Fruit fly (Drosophila melanogaster) whole organism, embryonic: ENCODE results near the gene Ilp5.

Source experiments
- ATbp ChIP-seq: fragments of 200-800 bp; sonication (Bioruptor generic); optimal IDR thresholded peaks from 2 replicates; lab custom pipeline; 2017; ENCODE audit warnings: missing biosample characterization, mild to moderate bottlenecking, missing genetic modification characterization, missing genetic modification reagents
- BtbVII ChIP-seq: fragments of 200-800 bp; sonication (Bioruptor generic); optimal IDR thresholded peaks from 3 replicates; lab custom pipeline; 2017; ENCODE audit warnings: missing biosample characterization, mild to moderate bottlenecking, missing genetic modification characterization
- CG10147 ChIP-seq: fragments of 200-800 bp; sonication (Bioruptor generic); optimal IDR thresholded peaks from 2 replicates; lab custom pipeline; 2019; ENCODE audit warnings: missing biosample characterization, mild to moderate bottlenecking, missing genetic modification characterization, moderate library complexity
- CG11696 ChIP-seq: fragments of 200-800 bp; sonication (Bioruptor generic); IDR thresholded peaks from 2 replicates; pipeline ENCODE4 v1.3.6; 2022; ENCODE audit warnings: missing biosample characterization, missing genetic modification characterization
- CG12744 ChIP-seq: fragments of 200-800 bp; sonication (Bioruptor generic); optimal IDR thresholded peaks from 2 replicates; lab custom pipeline; 2016; ENCODE audit warnings: missing biosample characterization, missing genetic modification characterization
- CG15479 ChIP-seq: fragments of 200-800 bp; sonication (Bioruptor generic); optimal IDR thresholded peaks from 3 replicates; lab custom pipeline; 2019; ENCODE audit warnings: missing biosample characterization, mild to moderate bottlenecking, missing genetic modification characterization, moderate library complexity
- CG17186 ChIP-seq: fragments of 200-800 bp; sonication (Bioruptor generic); optimal IDR thresholded peaks from 3 replicates; lab custom pipeline; 2017; ENCODE audit warnings: missing biosample characterization, missing genetic modification reagents, missing genetic modification characterization
- CG17361 ChIP-seq: fragments of 200-800 bp; sonication (Bioruptor generic); IDR thresholded peaks from 3 replicates; pipeline ENCODE4 v1.3.6; 2022; ENCODE audit warnings: missing biosample characterization, missing genetic modification characterization
- CG17385 ChIP-seq: fragments of 200-800 bp; sonication (Bioruptor generic); optimal IDR thresholded peaks from 3 replicates; lab custom pipeline; 2018; ENCODE audit warnings: missing biosample characterization, mild to moderate bottlenecking, missing genetic modification characterization
- CG1792 ChIP-seq: fragments of 200-800 bp; sonication (Bioruptor generic); optimal IDR thresholded peaks from 2 replicates; lab custom pipeline; 2016; ENCODE audit warnings: missing biosample characterization, missing genetic modification characterization
- CG2712 ChIP-seq: fragments of 200-800 bp; optimal IDR thresholded peaks from 3 replicates; lab custom pipeline; 2019; ENCODE audit warnings: missing biosample characterization, mild to moderate bottlenecking, missing genetic modification characterization, moderate library complexity
- CG2889 ChIP-seq: fragments of 200-800 bp; sonication (Bioruptor generic); IDR thresholded peaks from 3 replicates; pipeline ENCODE4 v1.3.6; 2022; ENCODE audit warnings: missing biosample characterization, missing genetic modification characterization
- CG30431 ChIP-seq: fragments of 200-800 bp; sonication (Bioruptor generic); optimal IDR thresholded peaks from 2 replicates; lab custom pipeline; 2017; ENCODE audit warnings: missing biosample characterization, missing genetic modification characterization
- CG3163 ChIP-seq: fragments of 200-800 bp; sonication (Bioruptor generic); optimal IDR thresholded peaks from 3 replicates; lab custom pipeline; 2016; ENCODE audit warnings: missing biosample characterization, missing genetic modification characterization
- CG32767 ChIP-seq: fragments of 200-800 bp; sonication (Bioruptor generic); IDR thresholded peaks from 2 replicates; pipeline ENCODE4 v1.3.6; 2022; ENCODE audit warnings: missing biosample characterization, missing genetic modification characterization
- CG32772 ChIP-seq: fragments of 200-800 bp; sonication (Bioruptor generic); IDR thresholded peaks from 2 replicates; pipeline ENCODE4 v1.3.6; 2022; ENCODE audit warnings: missing biosample characterization, missing genetic modification characterization
- CG33213 ChIP-seq: fragments of 200-800 bp; sonication (Bioruptor generic); optimal IDR thresholded peaks from 3 replicates; lab custom pipeline; 2016; ENCODE audit warnings: missing biosample characterization, missing genetic modification characterization
- CG3407 ChIP-seq: fragments of 200-800 bp; sonication (Bioruptor generic); optimal IDR thresholded peaks from 2 replicates; lab custom pipeline; 2018; ENCODE audit warnings: missing biosample characterization, mild to moderate bottlenecking, missing genetic modification characterization
- CG34224 ChIP-seq: fragments of 200-800 bp; sonication (Bioruptor generic); IDR thresholded peaks from 3 replicates; pipeline ENCODE4 v1.3.6; 2022; ENCODE audit warnings: missing biosample characterization, missing genetic modification characterization; ENCODE audit not compliant: partially characterized antibody
- CG6254 ChIP-seq: fragments of 200-800 bp; sonication (Bioruptor generic); optimal IDR thresholded peaks from 3 replicates; lab custom pipeline; 2017; ENCODE audit warnings: mild to moderate bottlenecking, missing biosample characterization, missing genetic modification reagents, missing genetic modification characterization
- CG7786 ChIP-seq: fragments of 200-800 bp; sonication (Bioruptor generic); optimal IDR thresholded peaks from 2 replicates; lab custom pipeline; 2016; ENCODE audit warnings: missing biosample characterization, missing genetic modification characterization
- CG7839 ChIP-seq: fragments of 200-800 bp; sonication (Bioruptor generic); optimal IDR thresholded peaks from 3 replicates; lab custom pipeline; 2018; ENCODE audit warnings: missing biosample characterization, mild to moderate bottlenecking, missing genetic modification characterization, moderate library complexity
- CTCF ChIP-seq: fragments of 200-800 bp; sonication (Bioruptor generic); optimal IDR thresholded peaks from 2 replicates; lab custom pipeline; 2017; ENCODE audit warnings: missing biosample characterization, mild to moderate bottlenecking, missing genetic modification characterization, moderate library complexity
- Chrac-16 ChIP-seq: fragments of 200-800 bp; sonication (Bioruptor generic); optimal IDR thresholded peaks from 3 replicates; lab custom pipeline; 2016; ENCODE audit warnings: missing biosample characterization, missing genetic modification characterization
- CoRest ChIP-seq: fragments of 200-800 bp; sonication (Bioruptor generic); optimal IDR thresholded peaks from 3 replicates; lab custom pipeline; 2018; ENCODE audit warnings: missing biosample characterization, mild to moderate bottlenecking, missing genetic modification characterization, moderate library complexity
- CrebB ChIP-seq: fragments of 200-800 bp; sonication (Bioruptor generic); optimal IDR thresholded peaks from 3 replicates; lab custom pipeline; 2018; ENCODE audit warnings: missing biosample characterization, mild to moderate bottlenecking, missing genetic modification characterization
- D19A ChIP-seq: fragments of 200-800 bp; optimal IDR thresholded peaks from 3 replicates; lab custom pipeline; 2019; ENCODE audit warnings: missing biosample characterization, mild to moderate bottlenecking, missing genetic modification characterization, moderate library complexity
- Dad ChIP-seq: fragments of 200-800 bp; sonication (Bioruptor generic); optimal IDR thresholded peaks from 3 replicates; lab custom pipeline; 2016; ENCODE audit warnings: missing biosample characterization, missing genetic modification characterization
- Dp ChIP-seq: fragments of 200-800 bp; sonication (Bioruptor generic); optimal IDR thresholded peaks from 2 replicates; lab custom pipeline; 2018; ENCODE audit warnings: missing biosample characterization, mild to moderate bottlenecking, missing genetic modification characterization, moderate library complexity
- ERR ChIP-seq: fragments of 200-800 bp; sonication (Bioruptor generic); optimal IDR thresholded peaks from 2 replicates; lab custom pipeline; 2016; ENCODE audit warnings: missing biosample characterization, missing genetic modification characterization
- MTF-1 ChIP-seq: fragments of 200-800 bp; sonication (Bioruptor generic); optimal IDR thresholded peaks from 2 replicates; lab custom pipeline; 2018; ENCODE audit warnings: missing biosample characterization, mild to moderate bottlenecking, missing genetic modification characterization, borderline replicate concordance
- NC2α ChIP-seq: fragments of 200-800 bp; sonication (Bioruptor generic); optimal IDR thresholded peaks from 2 replicates; lab custom pipeline; 2016; ENCODE audit warnings: missing biosample characterization, missing genetic modification characterization
- Nf-YC ChIP-seq: fragments of 200-800 bp; optimal IDR thresholded peaks from 3 replicates; lab custom pipeline; 2019; ENCODE audit warnings: missing biosample characterization, mild to moderate bottlenecking, missing genetic modification characterization, moderate library complexity
- NfI ChIP-seq: fragments of 200-800 bp; sonication (Bioruptor generic); optimal IDR thresholded peaks from 3 replicates; lab custom pipeline; 2018; ENCODE audit warnings: missing biosample characterization, mild to moderate bottlenecking, missing genetic modification characterization, moderate library complexity
- Oaz ChIP-seq: fragments of 200-800 bp; sonication (Bioruptor generic); IDR thresholded peaks from 2 replicates; pipeline ENCODE4 v1.3.6; 2022; ENCODE audit warnings: missing biosample characterization, missing genetic modification characterization
- PHDP ChIP-seq: fragments of 200-800 bp; sonication (Bioruptor generic); optimal IDR thresholded peaks from 3 replicates; lab custom pipeline; 2018; ENCODE audit warnings: missing biosample characterization, mild to moderate bottlenecking, missing genetic modification characterization, moderate library complexity
- Rfx ChIP-seq: fragments of 200-800 bp; sonication (Bioruptor generic); IDR thresholded peaks from 2 replicates; pipeline ENCODE4 v1.3.6; 2022; ENCODE audit warnings: missing biosample characterization, missing genetic modification characterization
- Scr ChIP-seq: fragments of 200-800 bp; sonication (Bioruptor generic); IDR thresholded peaks from 2 replicates; pipeline ENCODE4 v1.3.6; 2022; ENCODE audit warnings: missing biosample characterization, missing genetic modification characterization; ENCODE audit not compliant: partially characterized antibody
- br ChIP-seq: fragments of >200 bp; optimal IDR thresholded peaks from 2 replicates; lab custom pipeline; 2017
- cg ChIP-seq: fragments of 200-800 bp; sonication (Bioruptor generic); optimal IDR thresholded peaks from 3 replicates; lab custom pipeline; 2019; ENCODE audit warnings: missing biosample characterization, mild to moderate bottlenecking, missing genetic modification characterization, moderate library complexity
- ewg ChIP-seq: fragments of 200-800 bp; sonication (Bioruptor generic); optimal IDR thresholded peaks from 3 replicates; lab custom pipeline; 2017; ENCODE audit warnings: mild to moderate bottlenecking, missing biosample characterization, missing genetic modification reagents, missing genetic modification characterization
- fru ChIP-seq: fragments of >200 bp; optimal IDR thresholded peaks from 2 replicates; lab custom pipeline; 2017
- gce ChIP-seq: fragments of 200-800 bp; sonication (Bioruptor generic); IDR thresholded peaks from 3 replicates; pipeline ENCODE4 v1.3.6; 2022; ENCODE audit warnings: missing biosample characterization, missing genetic modification characterization
- grn ChIP-seq: fragments of 200-800 bp; sonication (Bioruptor generic); optimal IDR thresholded peaks from 3 replicates; lab custom pipeline; 2017; ENCODE audit warnings: missing biosample characterization, missing genetic modification characterization
- gro ChIP-seq: fragments of 200-800 bp; sonication (Bioruptor generic); optimal IDR thresholded peaks from 2 replicates; lab custom pipeline; 2016; ENCODE audit warnings: missing biosample characterization, missing genetic modification characterization
- ham ChIP-seq: fragments of 200-800 bp; sonication (Bioruptor generic); IDR thresholded peaks from 2 replicates; pipeline ENCODE4 v1.3.6; 2022; ENCODE audit warnings: missing biosample characterization, missing genetic modification characterization
- pfk ChIP-seq: fragments of 200-800 bp; sonication (Bioruptor generic); optimal IDR thresholded peaks from 2 replicates; lab custom pipeline; 2018; ENCODE audit warnings: missing biosample characterization, mild to moderate bottlenecking, missing genetic modification characterization, moderate library complexity
- pzg ChIP-seq: fragments of 200-800 bp; sonication (Bioruptor generic); optimal IDR thresholded peaks from 3 replicates; lab custom pipeline; 2018; ENCODE audit warnings: missing biosample characterization, mild to moderate bottlenecking, missing genetic modification characterization, moderate library complexity
- ro ChIP-seq: fragments of 200-800 bp; sonication (Bioruptor generic); IDR thresholded peaks from 2 replicates; pipeline ENCODE4 v1.3.6; 2022; ENCODE audit warnings: missing biosample characterization, missing genetic modification characterization
- slbo ChIP-seq: fragments of 200-800 bp; sonication (Bioruptor generic); IDR thresholded peaks from 2 replicates; pipeline ENCODE4 v1.3.6; 2022; ENCODE audit warnings: missing biosample characterization, missing genetic modification characterization
- sna ChIP-seq: fragments of 200-800 bp; sonication (Bioruptor generic); IDR thresholded peaks from 2 replicates; pipeline ENCODE4 v1.3.6; 2022; ENCODE audit warnings: missing biosample characterization, missing genetic modification characterization; ENCODE audit not compliant: partially characterized antibody
- sug ChIP-seq: fragments of 200-800 bp; optimal IDR thresholded peaks from 2 replicates; lab custom pipeline; 2019; ENCODE audit warnings: missing biosample characterization, mild to moderate bottlenecking, missing genetic modification characterization, moderate library complexity
- tin ChIP-seq: fragments of 200-800 bp; sonication (Bioruptor generic); optimal IDR thresholded peaks from 3 replicates; lab custom pipeline; 2016; ENCODE audit warnings: missing biosample characterization, missing genetic modification characterization

Gene Ilp5

DNA sequence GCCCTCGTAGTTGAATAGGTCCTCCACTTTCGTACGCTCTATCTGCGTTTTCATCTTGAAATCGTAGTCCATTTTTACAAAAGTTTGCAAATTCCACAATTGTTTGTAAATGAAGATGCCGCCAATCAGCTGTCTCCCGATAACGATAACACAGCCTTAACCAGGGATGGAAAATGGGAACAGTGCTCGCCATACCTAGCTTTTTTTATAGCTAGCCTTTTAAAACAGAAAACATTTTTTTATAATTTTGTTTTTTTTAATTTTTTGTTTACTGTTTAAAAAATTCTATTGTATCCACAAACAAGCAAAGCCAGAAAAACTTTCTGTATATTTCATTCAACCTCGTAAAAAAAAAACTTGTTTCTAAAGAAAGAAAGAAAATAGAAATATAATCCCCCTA lies 14.8 kb upstream of the Ilp5 start, which contains the start of gene Cdk8 (continued):
- TF ChIP-seq cg (GFP tag; lab: Kevin White, UChicago) (no peak), pzg (GFP tag; lab: Kevin White, UChicago) (peak; percentile 47), CG17385 (GFP tag; lab: Kevin White, UChicago) (no peak), CrebB (tag; lab: Kevin White, UChicago) (no peak), slbo (GFP tag; lab: Robert Waterston, UW) (peak; percentile 77), NC2α (no peak), CG3163 (GFP tag; lab: Kevin White, UChicago) (no peak), tin (peak; percentile 21), CG11696 (0 out of 2 replicates have a peak, but pooled peaks have one; percentile 18), MTF-1 (GFP tag; lab: Kevin White, UChicago) (no peak), ERR (GFP tag; lab: Kevin White, UChicago) (no peak), CG34224 (GFP tag; lab: Robert Waterston, UW) (no peak), CoRest (peak; percentile 40), NfI (peak; percentile 21), CG32767 (no peak), CG32772 (GFP tag; lab: Robert Waterston, UW) (no peak), ro (GFP tag; lab: Robert Waterston, UW) (no peak), CTCF (GFP tag; lab: Kevin White, UChicago) (no peak), CG30431 (GFP tag; lab: Kevin White, UChicago) (no peak), CG2712 (tag; lab: Kevin White, UChicago) (peak; percentile 69), CG7839 (tag; lab: Kevin White, UChicago) (no peak), CG2889 (GFP tag; lab: Robert Waterston, UW) (no peak), ATbp (GFP tag; lab: Kevin White, UChicago) (no peak), CG33213 (no peak), br (lab: Kevin White, UChicago) (no peak), sug (tag; lab: Kevin White, UChicago) (peak; percentile 33), CG7786 (GFP tag; lab: Kevin White, UChicago) (no peak), Dad (GFP tag; lab: Kevin White, UChicago) (no peak), Chrac-16 (GFP tag; lab: Kevin White, UChicago) (peak; percentile 13), CG12744 (peak; percentile 35), BtbVII (GFP tag; lab: Kevin White, UChicago) (no peak), gro (GFP tag; lab: Kevin White, UChicago) (peak; percentile 39), CG1792 (GFP tag; lab: Kevin White, UChicago) (no peak), pfk (GFP tag; lab: Kevin White, UChicago) (no peak), CG17186 (GFP tag; lab: Kevin White, UChicago) (no peak), sna (GFP tag; lab: Robert Waterston, UW) (no peak), CG10147 (GFP tag; lab: Kevin White, UChicago) (peak; percentile 52), grn (no peak), CG3407 (GFP tag; lab: Kevin White, UChicago) (no peak), CG15479 (GFP tag; lab: Kevin White, UChicago) (no peak), CG17361 (GFP tag; lab: Robert Waterston, UW) (0 out of 3 replicates have a peak, but pooled peaks have one; percentile 28), Dp (GFP tag; lab: Kevin White, UChicago) (peak; percentile 63), CG6254 (GFP tag; lab: Kevin White, UChicago) (no peak), fru (lab: Kevin White, UChicago) (no peak), ham (GFP tag; lab: Robert Waterston, UW) (no peak), gce (GFP tag; lab: Robert Waterston, UW) (no peak), D19A (tag; lab: Kevin White, UChicago) (no peak), PHDP (tag; lab: Kevin White, UChicago) (peak; percentile 31), Oaz (GFP tag; lab: Robert Waterston, UW) (no peak), Nf-YC (peak; percentile 58), Scr (GFP tag; lab: Robert Waterston, UW) (no peak), ewg (GFP tag; lab: Kevin White, UChicago) (no peak), Rfx (peak; percentile 53)
